Worm (Caenorhabditis elegans): ENCODE data around the gene F54F7.8.

Gene F54F7.8

DNA sequence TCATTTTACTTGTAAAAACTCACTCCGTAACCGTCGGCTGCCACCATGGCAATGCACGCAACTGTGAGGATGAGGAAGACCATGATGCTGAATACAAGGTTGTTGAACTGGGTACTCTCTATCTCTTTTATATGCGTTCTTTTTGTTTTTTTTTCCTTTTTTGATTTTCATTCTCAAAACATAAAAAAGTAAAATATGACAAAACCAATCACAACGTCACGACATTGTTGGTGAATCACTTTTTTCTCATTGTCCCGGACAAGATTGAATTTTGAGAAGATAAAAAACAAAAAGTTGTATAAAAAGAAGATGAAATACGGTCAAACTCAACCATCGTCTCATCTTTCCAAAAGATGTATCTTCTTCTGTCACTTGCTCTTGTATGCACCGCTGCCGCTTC lies 28.0 kb upstream of the F54F7.8 start, which contains the start of the genes Y62H9A.5 and ule-5:
Y62H9A.5 (minus strand) TSS at position 101 of the 400 bp plus-strand sequence.
ule-5 (plus strand) TSS at position 328 of the 400 bp plus-strand sequence.
- TF ChIP-seq nhr-28 (tag; optimal IDR thresholded peaks at IDR 0.05) (no peak), pha-4 (tag; optimal IDR thresholded peaks at IDR 0.05) (no peak)

DNA sequence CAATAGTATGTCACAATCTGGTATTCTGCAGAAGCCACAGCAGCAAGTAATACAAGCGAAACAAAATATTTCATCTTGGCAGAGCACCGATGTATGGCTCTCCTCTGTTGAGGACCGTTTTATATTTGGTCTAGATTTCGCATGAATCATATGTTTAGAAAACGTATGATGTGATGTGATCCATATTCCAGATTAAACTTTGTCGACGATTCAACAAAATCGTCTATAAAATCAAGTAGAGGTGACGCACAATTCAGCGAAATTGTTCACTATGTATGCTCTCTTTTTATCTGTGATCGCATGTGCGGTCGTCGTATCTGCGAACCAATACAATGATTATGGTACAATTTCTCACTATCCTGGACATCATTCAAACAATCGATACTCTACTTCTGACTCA lies 25.1 kb upstream of the F54F7.8 start, which contains the start of the genes Y62H9A.3 and Y62H9A.4:
Y62H9A.3 (minus strand) TSS at position 101 of the 400 bp plus-strand sequence.
Y62H9A.4 (plus strand) TSS at position 256 of the 400 bp plus-strand sequence.
- TF ChIP-seq elt-3 (tag; optimal IDR thresholded peaks at IDR 0.05): no peak
- TF ChIP-seq mep-1 (tag; optimal IDR thresholded peaks at IDR 0.05): no peak
- TF ChIP-seq tbx-8 (GFP tag; optimal IDR thresholded peaks at IDR 0.05): no peak
- no peak for TF ChIP-seq zip-8 (tag; optimal IDR thresholded peaks at IDR 0.05)
- no peak for TF ChIP-seq mab-5 (tag; optimal IDR thresholded peaks at IDR 0.05)
- TF ChIP-seq mls-2 (tag; optimal IDR thresholded peaks at IDR 0.05): no peak
- TF ChIP-seq nhr-237 (tag; optimal IDR thresholded peaks at IDR 0.05): no peak
- TF ChIP-seq sptf-1 (tag; optimal IDR thresholded peaks at IDR 0.05): no peak

DNA sequence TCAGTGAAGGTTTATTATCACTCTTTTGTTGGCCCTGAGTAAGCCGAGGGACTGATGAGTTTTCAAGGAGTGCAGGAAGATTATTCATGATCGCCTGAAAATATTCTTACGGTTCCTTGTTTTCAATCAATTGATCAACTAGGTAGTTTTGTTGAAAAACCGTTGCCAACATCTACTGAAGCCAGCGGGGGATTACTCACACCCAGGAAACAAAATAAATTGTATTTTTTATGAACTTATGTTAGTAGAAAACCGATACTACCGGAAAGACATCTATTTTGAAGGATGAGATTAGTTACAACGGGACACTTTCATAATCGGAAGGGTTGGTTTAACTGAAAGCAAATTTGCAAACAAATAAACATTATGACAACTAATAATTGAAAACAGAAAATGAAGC lies 23.3 kb upstream of the F54F7.8 start, which contains the start of gene Y62H9A.2:
Y62H9A.2 (minus strand) TSS at position 101 of the 400 bp plus-strand sequence.
- TF ChIP-seq snpc-4 (tag; optimal IDR thresholded peaks at IDR 0.05): no peak
- TF ChIP-seq sem-2 (GFP tag; optimal IDR thresholded peaks at IDR 0.05): no peak
- TF ChIP-seq tbx-8 (GFP tag; optimal IDR thresholded peaks at IDR 0.05): no peak
- no peak for TF ChIP-seq M03D4.4 (tag; optimal IDR thresholded peaks at IDR 0.05)
- TF ChIP-seq blmp-1 (tag; optimal IDR thresholded peaks at IDR 0.05): no peak
- TF ChIP-seq elt-1 (tag; optimal IDR thresholded peaks at IDR 0.05; ENCODE audit: borderline replicate concordance, insufficient read depth): no peak
- TF ChIP-seq nhr-237 (tag; optimal IDR thresholded peaks at IDR 0.05): no peak
- TF ChIP-seq ceh-43 (GFP tag; optimal IDR thresholded peaks at IDR 0.05): no peak

- TF ChIP-seq lsy-2 (tag; optimal IDR thresholded peaks at IDR 0.05): no peak
- TF ChIP-seq elt-3 (tag; optimal IDR thresholded peaks at IDR 0.05): no peak
- TF ChIP-seq nhr-76 (tag; optimal IDR thresholded peaks at IDR 0.05): no peak
- TF ChIP-seq nhr-237 (tag; optimal IDR thresholded peaks at IDR 0.05): no peak
- TF ChIP-seq zip-8 (tag; optimal IDR thresholded peaks at IDR 0.05): no peak
- no peak for TF ChIP-seq elt-1 (tag; optimal IDR thresholded peaks at IDR 0.05; ENCODE audit: borderline replicate concordance, insufficient read depth)
- no peak for TF ChIP-seq cnd-1 (tag; optimal IDR thresholded peaks at IDR 0.05)
- TF ChIP-seq mep-1 (tag; optimal IDR thresholded peaks at IDR 0.05): no peak
- TF ChIP-seq ceh-83 (GFP tag; optimal IDR thresholded peaks at IDR 0.05): no peak
- no peak for TF ChIP-seq flh-1 (GFP tag; optimal IDR thresholded peaks at IDR 0.05)
- TF ChIP-seq snpc-4 (tag; optimal IDR thresholded peaks at IDR 0.05): no peak
Measured at ce11 chrX:11875260-11875659, 20.5 kb upstream of the F54F7.8 start, which contains the start of gene Y62H9A.1. TSS of gene Y62H9A.1 (plus strand) at chrX:11875541.

DNA sequence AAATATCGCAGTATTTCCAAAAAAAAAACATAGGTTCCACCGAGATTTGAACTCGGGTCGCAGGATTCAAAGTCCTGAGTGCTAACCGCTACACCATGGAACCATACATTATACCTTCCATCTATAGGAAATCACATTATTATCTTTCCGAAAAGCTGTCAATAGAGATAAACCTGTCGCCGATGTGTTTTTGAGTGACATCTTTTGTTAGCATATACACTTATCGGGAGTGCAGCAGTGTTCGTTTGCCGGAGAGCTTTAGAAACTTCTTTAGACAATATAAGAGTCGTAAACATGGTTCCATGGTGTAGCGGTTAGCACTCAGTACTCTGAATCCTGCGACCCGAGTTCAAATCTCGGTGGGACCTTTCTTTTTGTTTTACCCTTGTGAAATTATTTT lies 17.4 kb upstream of the F54F7.8 start:
- peak; percentile 4 for TF ChIP-seq ceh-83 (GFP tag; optimal IDR thresholded peaks at IDR 0.05)
- TF ChIP-seq flh-1 (GFP tag; optimal IDR thresholded peaks at IDR 0.05): no peak
- TF ChIP-seq nhr-2 (tag; optimal IDR thresholded peaks at IDR 0.05): no peak
- no peak for TF ChIP-seq lin-13 (tag; optimal IDR thresholded peaks at IDR 0.05)
- TF ChIP-seq M03D4.4 (tag; optimal IDR thresholded peaks at IDR 0.05): no peak
- no peak for TF ChIP-seq nhr-28 (tag; optimal IDR thresholded peaks at IDR 0.05)
- TF ChIP-seq bed-3 (GFP tag; optimal IDR thresholded peaks at IDR 0.05): no peak
- TF ChIP-seq blmp-1 (tag; optimal IDR thresholded peaks at IDR 0.05): no peak
- no peak for TF ChIP-seq nhr-237 (tag; optimal IDR thresholded peaks at IDR 0.05)

DNA sequence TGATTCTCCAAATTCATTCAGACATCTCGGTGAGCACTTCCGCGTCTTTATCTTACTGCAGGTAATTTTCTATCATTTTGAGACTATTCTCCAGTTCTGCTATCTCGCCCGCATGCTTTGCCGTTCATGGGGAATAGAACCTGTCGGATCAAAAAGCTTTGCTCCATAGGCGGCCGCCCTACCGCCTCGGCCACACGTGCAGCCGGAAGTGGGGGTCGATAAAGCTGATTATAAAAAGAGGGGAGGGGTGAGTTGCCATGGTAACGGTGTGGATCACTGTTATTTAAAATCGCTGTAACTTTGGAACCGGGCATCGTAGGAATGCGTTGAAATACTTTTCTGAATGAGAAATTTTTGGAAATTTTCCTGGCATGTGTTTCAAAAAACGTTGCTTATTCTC lies 15.6 kb upstream of the F54F7.8 start:
- TF ChIP-seq ces-1 (GFP tag; optimal IDR thresholded peaks at IDR 0.05) (no peak), nhr-76 (tag; optimal IDR thresholded peaks at IDR 0.05) (no peak), sptf-1 (tag; optimal IDR thresholded peaks at IDR 0.05) (no peak)

DNA sequence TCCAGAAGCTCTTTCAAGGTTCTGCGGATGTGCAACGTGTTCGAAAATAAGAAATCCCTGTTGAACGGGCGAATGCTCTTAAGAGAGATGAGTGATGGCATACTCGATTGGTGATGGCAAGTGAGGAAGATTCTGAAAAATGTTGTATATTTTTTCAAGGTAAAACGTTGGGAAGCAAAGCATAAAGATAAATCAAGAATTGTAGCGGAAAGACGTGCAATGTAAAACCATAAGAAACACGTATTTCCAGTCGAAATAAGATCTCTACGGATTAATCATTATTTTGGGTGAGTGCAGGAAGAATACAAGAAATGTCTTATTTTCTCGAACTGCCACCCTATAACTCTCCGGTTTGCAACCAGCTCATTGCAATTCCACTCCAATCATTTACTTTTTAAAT lies 14.5 kb upstream of the F54F7.8 start, which contains the start of gene dot-1.2:
dot-1.2 (minus strand) TSS at position 101 of the 400 bp plus-strand sequence.
- no peak for TF ChIP-seq ceh-83 (GFP tag; optimal IDR thresholded peaks at IDR 0.05)

ce11 chrX:11865083-11865482 lies 10.3 kb upstream of the F54F7.8 start, which contains the start of gene F54F7.6:
TSS of gene F54F7.6 (plus strand) at chrX:11865383.
- no peak for TF ChIP-seq drap-1 (GFP tag; optimal IDR thresholded peaks at IDR 0.05)
- no peak for TF ChIP-seq elt-3 (tag; optimal IDR thresholded peaks at IDR 0.05)
- no peak for TF ChIP-seq ceh-39 (tag; optimal IDR thresholded peaks at IDR 0.05)
- no peak for TF ChIP-seq ceh-83 (GFP tag; optimal IDR thresholded peaks at IDR 0.05)
- TF ChIP-seq ces-1 (GFP tag; optimal IDR thresholded peaks at IDR 0.05): no peak
- TF ChIP-seq nhr-237 (tag; optimal IDR thresholded peaks at IDR 0.05): no peak
- no peak for TF ChIP-seq ham-2 (GFP tag; optimal IDR thresholded peaks at IDR 0.05)
- TF ChIP-seq unc-39 (tag; optimal IDR thresholded peaks at IDR 0.05): no peak
- TF ChIP-seq blmp-1 (tag; optimal IDR thresholded peaks at IDR 0.05): no peak
- TF ChIP-seq zip-8 (tag; optimal IDR thresholded peaks at IDR 0.05): no peak
- TF ChIP-seq M03D4.4 (tag; optimal IDR thresholded peaks at IDR 0.05): no peak

Data from whole organism, mixed stage, embryonic.